6 worm cellular contexts compared by ENCODE assay signal in the genomic region with DNA sequence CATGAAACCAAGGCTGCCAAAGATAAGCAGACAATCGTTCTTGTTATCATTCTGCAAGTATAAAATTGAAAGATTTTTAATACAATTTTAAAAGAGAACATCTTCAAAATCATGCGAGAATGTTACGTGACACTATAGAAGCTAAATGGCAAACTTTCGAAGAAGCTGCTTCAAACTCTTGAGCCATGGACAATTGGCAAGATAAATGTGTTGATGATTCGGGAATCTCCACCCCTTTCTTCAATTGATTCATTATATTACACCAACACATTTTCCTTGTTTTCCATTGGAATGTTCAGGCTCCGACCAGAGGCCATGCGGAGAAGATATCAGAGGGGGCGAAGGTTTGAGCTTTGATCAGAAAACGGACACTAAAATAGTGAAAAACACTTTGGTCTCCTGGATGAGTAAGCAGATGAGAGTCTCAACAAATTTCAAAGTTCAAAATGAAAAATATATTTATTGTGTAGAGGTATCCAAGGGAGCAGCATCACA.
A peak's percentile ranks its signal among the peaks of the same experiment; 100 is the strongest.
TF ChIP-seq lines count a peak whose summit lies in the region.

A gene (minus strand): TSS at position 51 of the 495 bp plus-strand sequence.

TF ChIP-seq in whole organism, L1 larva, 84 proteins besides CTCF, POLR2A, EP300 and RAD21 (continues in another document):
- TF ChIP-seq lsy-2 (tag; optimal IDR thresholded peaks at IDR 0.05; lab: Kevin White, UChicago) (peak in 1 of 2 experiments; percentile 47), egl-13 (tag; optimal IDR thresholded peaks at IDR 0.05; lab: Kevin White, UChicago) (no peak), snu-23 (GFP tag; optimal IDR thresholded peaks at IDR 0.05; lab: Kevin White, UChicago) (peak; percentile 23), dsc-1 (tag; optimal IDR thresholded peaks at IDR 0.05; lab: Kevin White, UChicago) (peak; percentile 56), unc-130 (tag; optimal IDR thresholded peaks at IDR 0.05; lab: Kevin White, UChicago) (peak; percentile 63), ces-1 (GFP tag; optimal IDR thresholded peaks at IDR 0.05; lab: Kevin White, UChicago) (no peak), hlh-4 (tag; optimal IDR thresholded peaks at IDR 0.05; lab: Kevin White, UChicago) (no peak), nhr-20 (tag; optimal IDR thresholded peaks at IDR 0.05; lab: Kevin White, UChicago) (peak; percentile 23), rnt-1 (tag; optimal IDR thresholded peaks at IDR 0.05; lab: Kevin White, UChicago) (peak; percentile 56), skn-1 (tag; optimal IDR thresholded peaks at IDR 0.05; lab: Kevin White, UChicago) (no peak), unc-86 (tag; optimal IDR thresholded peaks at IDR 0.05; lab: Kevin White, UChicago) (no peak), C04F5.9 (tag; optimal IDR thresholded peaks at IDR 0.05; lab: Kevin White, UChicago) (no peak), xbp-1 (tag; optimal IDR thresholded peaks at IDR 0.05; lab: Kevin White, UChicago) (no peak), lin-14 (GFP tag; optimal IDR thresholded peaks at IDR 0.05; lab: Kevin White, UChicago) (peak; percentile 72)

TF ChIP-seq in whole organism, L2 larva, 48 proteins besides CTCF, POLR2A, EP300 and RAD21:
- TF ChIP-seq mab-5 (tag; optimal IDR thresholded peaks at IDR 0.05; lab: Kevin White, UChicago) (peak; percentile 25), sma-3 (GFP tag; optimal IDR thresholded peaks at IDR 0.05; lab: Kevin White, UChicago) (no peak), lsy-2 (tag; optimal IDR thresholded peaks at IDR 0.05; lab: Kevin White, UChicago) (peak in 1 of 2 experiments; percentile 33), F13H6.1 (tag; optimal IDR thresholded peaks at IDR 0.05; lab: Kevin White, UChicago) (peak; percentile 48), sma-9 (GFP tag; optimal IDR thresholded peaks at IDR 0.05; lab: Kevin White, UChicago) (peak; percentile 60), sma-9 (tag; optimal IDR thresholded peaks at IDR 0.05; lab: Kevin White, UChicago) (no peak), crh-2 (tag; optimal IDR thresholded peaks at IDR 0.05; lab: Kevin White, UChicago) (no peak), nhr-21 (tag; optimal IDR thresholded peaks at IDR 0.05; lab: Kevin White, UChicago) (no peak), gmeb-1 (tag; optimal IDR thresholded peaks at IDR 0.05; lab: Kevin White, UChicago) (no peak), ZK546.5 (tag; optimal IDR thresholded peaks at IDR 0.05; lab: Kevin White, UChicago) (no peak), nhr-129 (tag; optimal IDR thresholded peaks at IDR 0.05; lab: Kevin White, UChicago) (peak; percentile 45)

TF ChIP-seq in whole organism, L3 larva, 47 proteins besides CTCF, POLR2A, EP300 and RAD21:
- peak; percentile 9 for TF ChIP-seq lin-39 (tag; optimal IDR thresholded peaks at IDR 0.05; lab: Kevin White, UChicago)
- TF ChIP-seq fkh-2 (tag; optimal IDR thresholded peaks at IDR 0.05; lab: Kevin White, UChicago) = no peak

TF ChIP-seq in whole organism, L4 larva, 104 proteins besides CTCF, POLR2A, EP300 and RAD21:
- TF ChIP-seq lsy-2 (tag; optimal IDR thresholded peaks at IDR 0.05; lab: Kevin White, UChicago) = no peak
- no peak for TF ChIP-seq F37D6.2 (tag; optimal IDR thresholded peaks at IDR 0.05; lab: Kevin White, UChicago)
- no peak for TF ChIP-seq ceh-44 (GFP tag; IDR thresholded peaks at IDR 0.05; lab: Robert Waterston, UW)
- no peak for TF ChIP-seq madf-5 (GFP tag; IDR thresholded peaks at IDR 0.05; lab: Robert Waterston, UW)
- TF ChIP-seq vab-7 (GFP tag; IDR thresholded peaks at IDR 0.05; lab: Robert Waterston, UW) = no peak
- no peak for TF ChIP-seq T26A8.4 (GFP tag; IDR thresholded peaks at IDR 0.05; lab: Robert Waterston, UW)
- TF ChIP-seq nhr-111 (GFP tag; optimal IDR thresholded peaks at IDR 0.05; lab: Kevin White, UChicago) = no peak
- TF ChIP-seq nhr-11 (tag; optimal IDR thresholded peaks at IDR 0.05; lab: Kevin White, UChicago) = peak; percentile 34
- TF ChIP-seq dve-1 (tag; optimal IDR thresholded peaks at IDR 0.05; lab: Kevin White, UChicago; ENCODE audit: insufficient read depth) = no peak
- no peak for TF ChIP-seq ctbp-1 (GFP tag; IDR thresholded peaks at IDR 0.05; lab: Robert Waterston, UW)
- no peak for TF ChIP-seq dmd-8 (GFP tag; IDR thresholded peaks at IDR 0.05; lab: Robert Waterston, UW)
- TF ChIP-seq daf-16 (GFP tag; optimal IDR thresholded peaks at IDR 0.05; lab: Kevin White, UChicago) = peak in 1 of 2 experiments; percentile 94
- TF ChIP-seq daf-16 (tag; optimal IDR thresholded peaks at IDR 0.05; lab: Kevin White, UChicago) = no peak
TF ChIP-seq in whole organism, L4 larva: peak in this region for 2.

TF ChIP-seq in whole organism, late embryonic, 69 proteins besides CTCF, POLR2A, EP300 and RAD21:
- TF ChIP-seq npax-4 (tag; optimal IDR thresholded peaks at IDR 0.05; lab: Kevin White, UChicago) (no peak), ceh-18 (tag; optimal IDR thresholded peaks at IDR 0.05; lab: Kevin White, UChicago) (peak; percentile 68), hlh-8 (tag; optimal IDR thresholded peaks at IDR 0.05; lab: Kevin White, UChicago) (no peak), ceh-30 (tag; optimal IDR thresholded peaks at IDR 0.05; lab: Kevin White, UChicago) (no peak), tbx-2 (tag; optimal IDR thresholded peaks at IDR 0.05; lab: Kevin White, UChicago) (no peak), tbx-7 (tag; optimal IDR thresholded peaks at IDR 0.05; lab: Kevin White, UChicago) (no peak), pat-9 (tag; optimal IDR thresholded peaks at IDR 0.05; lab: Kevin White, UChicago) (no peak), lin-11 (tag; optimal IDR thresholded peaks at IDR 0.05; lab: Kevin White, UChicago) (no peak), ceh-48 (tag; optimal IDR thresholded peaks at IDR 0.05; lab: Kevin White, UChicago) (no peak), pha-2 (tag; optimal IDR thresholded peaks at IDR 0.05; lab: Kevin White, UChicago) (no peak), hlh-15 (tag; optimal IDR thresholded peaks at IDR 0.05; lab: Kevin White, UChicago) (no peak), nhr-11 (tag; optimal IDR thresholded peaks at IDR 0.05; lab: Kevin White, UChicago) (no peak), ama-1 (optimal IDR thresholded peaks at IDR 0.05; lab: Kevin White, UChicago) (no peak), rnt-1 (tag; optimal IDR thresholded peaks at IDR 0.05; lab: Kevin White, UChicago) (peak; percentile 54)

TF ChIP-seq in whole organism, mixed stage, embryonic, 35 proteins besides CTCF, POLR2A, EP300 and RAD21:
- TF ChIP-seq tbx-8 (GFP tag; optimal IDR thresholded peaks at IDR 0.05; lab: Kevin White, UChicago) = no peak
- peak; percentile 58 for TF ChIP-seq mab-5 (tag; optimal IDR thresholded peaks at IDR 0.05; lab: Kevin White, UChicago)
- no peak for TF ChIP-seq lin-13 (tag; optimal IDR thresholded peaks at IDR 0.05; lab: Kevin White, UChicago)
- TF ChIP-seq elt-1 (tag; optimal IDR thresholded peaks at IDR 0.05; lab: Kevin White, UChicago; ENCODE audit: borderline replicate concordance, insufficient read depth) = no peak
- no peak for TF ChIP-seq sptf-1 (tag; optimal IDR thresholded peaks at IDR 0.05; lab: Kevin White, UChicago)
- TF ChIP-seq ceh-39 (tag; optimal IDR thresholded peaks at IDR 0.05; lab: Kevin White, UChicago) = no peak
- TF ChIP-seq M03D4.4 (tag; optimal IDR thresholded peaks at IDR 0.05; lab: Kevin White, UChicago) = no peak
- no peak for TF ChIP-seq nhr-28 (tag; optimal IDR thresholded peaks at IDR 0.05; lab: Kevin White, UChicago)
- peak; percentile 76 for TF ChIP-seq unc-62 (GFP tag; optimal IDR thresholded peaks at IDR 0.05; lab: Kevin White, UChicago)
- TF ChIP-seq ces-1 (GFP tag; optimal IDR thresholded peaks at IDR 0.05; lab: Kevin White, UChicago) = no peak
- TF ChIP-seq hlh-1 (tag; optimal IDR thresholded peaks at IDR 0.05; lab: Kevin White, UChicago) = peak; percentile 55
- peak; percentile 75 for TF ChIP-seq unc-120 (tag; optimal IDR thresholded peaks at IDR 0.05; lab: Kevin White, UChicago; ENCODE audit: poor library complexity, severe bottlenecking)
- no peak for TF ChIP-seq lin-32 (GFP tag; optimal IDR thresholded peaks at IDR 0.05; lab: Kevin White, UChicago)
- no peak for TF ChIP-seq ceh-43 (GFP tag; optimal IDR thresholded peaks at IDR 0.05; lab: Kevin White, UChicago)
- no peak for TF ChIP-seq nhr-2 (tag; optimal IDR thresholded peaks at IDR 0.05; lab: Kevin White, UChicago)
TF ChIP-seq in whole organism, mixed stage, embryonic: peak in this region for 4.
